Worm (Caenorhabditis elegans) whole organism, mixed stage, embryonic: ENCODE results near the gene Y57E12B.4.

Experiments
- elt-3 ChIP-seq: fragments of 150-350 bp; optimal IDR thresholded peaks from 2 replicates; lab custom pipeline; 2014; ENCODE audit warnings: missing biosample characterization, missing genetic modification characterization
- ham-2 ChIP-seq: fragments of 200-800 bp; sonication (Bioruptor generic); optimal IDR thresholded peaks from 2 replicates; lab custom pipeline; 2018; ENCODE audit warnings: mild to moderate bottlenecking, missing genetic modification characterization, missing compliant biosample characterization
- lin-13 ChIP-seq: fragments of 150-350 bp; optimal IDR thresholded peaks from 2 replicates; lab custom pipeline; 2014; ENCODE audit warnings: missing biosample characterization, missing genetic modification characterization
- mep-1 ChIP-seq: fragments of 150-350 bp; optimal IDR thresholded peaks from 2 replicates; lab custom pipeline; 2017; ENCODE audit warnings: missing biosample characterization, missing genetic modification reagents, missing genetic modification characterization, inconsistent platforms
- nhr-12 ChIP-seq: fragments of 150-350 bp; optimal IDR thresholded peaks from 2 replicates; lab custom pipeline; 2014; ENCODE audit warnings: missing biosample characterization, missing genetic modification characterization
- nhr-237 ChIP-seq: fragments of 150-350 bp; optimal IDR thresholded peaks from 2 replicates; lab custom pipeline; 2014; ENCODE audit warnings: missing biosample characterization, missing genetic modification characterization
- nhr-76 ChIP-seq: sonication (generic microtip); optimal IDR thresholded peaks from 2 replicates; lab custom pipeline; 2017; ENCODE audit warnings: missing biosample characterization, missing genetic modification characterization
- pha-4 ChIP-seq: fragments of 150-350 bp; optimal IDR thresholded peaks from 2 replicates; lab custom pipeline; 2018; ENCODE audit warnings: missing biosample characterization, missing genetic modification reagents, missing genetic modification characterization
- snpc-4 ChIP-seq: fragments of 150-350 bp; optimal IDR thresholded peaks from 2 replicates; lab custom pipeline; 2014; ENCODE audit warnings: missing biosample characterization, missing genetic modification characterization
- sptf-1 ChIP-seq: sonication (generic microtip); optimal IDR thresholded peaks from 2 replicates; lab custom pipeline; 2017; ENCODE audit warnings: mild to moderate bottlenecking, missing genetic modification characterization, moderate library complexity, missing compliant biosample characterization
- unc-39 ChIP-seq: fragments of 150-350 bp; optimal IDR thresholded peaks from 2 replicates; lab custom pipeline; 2014; ENCODE audit warnings: missing biosample characterization, missing genetic modification characterization
- unc-62 ChIP-seq: fragments of 150-350 bp; optimal IDR thresholded peaks from 2 replicates; lab custom pipeline; 2014; ENCODE audit warnings: missing biosample characterization, missing genetic modification reagents, missing genetic modification characterization
- ztf-11 ChIP-seq: fragments of 150-350 bp; optimal IDR thresholded peaks from 2 replicates; lab custom pipeline; 2014; ENCODE audit warnings: missing biosample characterization, missing genetic modification characterization

DNA sequence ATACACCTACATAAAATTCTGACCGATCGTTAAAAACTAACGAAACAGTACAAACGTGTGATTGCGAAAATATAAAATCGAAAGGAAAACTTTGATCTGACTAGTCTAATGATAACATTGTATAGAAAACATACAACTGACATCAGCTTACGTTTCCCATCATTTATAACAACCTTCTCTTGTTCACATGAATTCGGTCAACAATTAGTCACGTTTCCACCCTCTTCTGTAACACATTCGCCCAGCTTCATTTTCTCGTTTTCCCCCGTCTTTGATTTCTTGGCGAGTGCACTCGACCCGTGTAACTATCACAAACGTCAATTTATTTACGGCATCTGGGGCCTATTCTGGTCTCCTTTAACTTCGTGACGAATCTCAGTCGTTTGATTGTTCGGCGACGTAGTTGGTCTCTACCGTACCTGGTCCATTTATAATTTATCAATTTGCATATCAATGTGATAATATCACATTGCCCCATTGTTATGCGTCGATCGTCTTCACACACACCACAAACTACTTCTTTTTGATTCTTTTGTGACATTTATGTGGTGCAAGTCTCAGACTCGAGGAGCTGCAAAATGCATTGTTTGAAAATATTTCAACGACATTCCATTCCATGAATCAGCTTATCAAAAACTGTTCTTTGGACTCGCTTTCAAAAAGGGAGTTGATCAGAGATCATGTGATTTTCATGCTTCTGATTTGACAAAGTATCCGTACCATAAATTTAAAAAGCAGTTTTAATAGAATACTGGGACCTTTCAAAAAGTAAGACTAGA, 46.3 kb downstream of the Y57E12B.4 start:
- TF ChIP-seq nhr-76 (tag; lab: Kevin White, UChicago) (no peak), nhr-237 (tag; lab: Kevin White, UChicago) (no peak), pha-4 (tag; lab: Kevin White, UChicago) (no peak), lin-13 (no peak), unc-62 (GFP tag; lab: Kevin White, UChicago) (no peak), unc-39 (tag; lab: Kevin White, UChicago) (no peak), nhr-12 (tag; lab: Kevin White, UChicago) (no peak), ztf-11 (tag; lab: Kevin White, UChicago) (no peak), sptf-1 (tag; lab: Kevin White, UChicago) (no peak), snpc-4 (tag; lab: Kevin White, UChicago) (no peak), elt-3 (tag; lab: Kevin White, UChicago) (no peak), mep-1 (tag; lab: Kevin White, UChicago) (no peak), ham-2 (no peak)
